Worm (Caenorhabditis elegans) whole organism, L4 larva: ENCODE data around the gene Y50D4A.10.

ENCODE experiments used
- D1046.2 ChIP-seq: fragments of 200-800 bp; sonication (Bioruptor generic); IDR thresholded peaks from 2 replicates; pipeline ENCODE4 v1.3.6; 2022; ENCODE audit warnings: missing genetic modification characterization, missing compliant biosample characterization
- F37D6.2 ChIP-seq: sonication (generic microtip); optimal IDR thresholded peaks from 2 replicates; lab custom pipeline; 2016; ENCODE audit warnings: mild to moderate bottlenecking, missing genetic modification characterization, missing compliant biosample characterization
- F44E2.7 ChIP-seq: fragments of 200-800 bp; sonication (Bioruptor generic); IDR thresholded peaks from 2 replicates; pipeline ENCODE4 v2.1.2; 2022; ENCODE audit warnings: missing genetic modification characterization, missing compliant biosample characterization
- F49E8.2 ChIP-seq: sonication (generic microtip); optimal IDR thresholded peaks from 2 replicates; lab custom pipeline; 2016; ENCODE audit warnings: missing compliant biosample characterization, mild to moderate bottlenecking, missing genetic modification characterization, borderline replicate concordance
- T20F7.1 ChIP-seq: fragments of 200-800 bp; sonication (Bioruptor generic); optimal IDR thresholded peaks from 2 replicates; lab custom pipeline; 2018; ENCODE audit warnings: mild to moderate bottlenecking, missing genetic modification characterization, missing compliant biosample characterization
- T26A8.4 ChIP-seq: fragments of 200-800 bp; sonication (Bioruptor generic); IDR thresholded peaks from 2 replicates; pipeline ENCODE4 v1.3.6; 2022; ENCODE audit warnings: missing genetic modification characterization, missing compliant biosample characterization
- ama-1 ChIP-seq: fragments of 150-350 bp; optimal IDR thresholded peaks from 2 replicates; lab custom pipeline; 2014; ENCODE audit warnings: inconsistent platforms, mixed read lengths
- ceh-32 ChIP-seq: sonication (generic microtip); optimal IDR thresholded peaks from 2 replicates; lab custom pipeline; 2016; ENCODE audit warnings: mild to moderate bottlenecking, missing genetic modification characterization, missing compliant biosample characterization; ENCODE audit not compliant: poor library complexity
- ceh-44 ChIP-seq: fragments of 200-800 bp; sonication (Bioruptor generic); IDR thresholded peaks from 2 replicates; pipeline ENCODE4 v1.3.6; 2022; ENCODE audit warnings: missing genetic modification reagents, missing genetic modification characterization, missing compliant biosample characterization
- ceh-62 ChIP-seq: sonication (generic microtip); optimal IDR thresholded peaks from 2 replicates; lab custom pipeline; 2017; ENCODE audit warnings: missing biosample characterization, missing genetic modification characterization
- ces-1 ChIP-seq: fragments of 150-350 bp; sonication (generic microtip); optimal IDR thresholded peaks from 4 replicates; lab custom pipeline; 2014; ENCODE audit warnings: missing biosample characterization, missing genetic modification reagents, missing genetic modification characterization
- cey-2 ChIP-seq: sonication (generic microtip); optimal IDR thresholded peaks from 3 replicates; lab custom pipeline; 2017; ENCODE audit warnings: missing genetic modification characterization, mild to moderate bottlenecking, missing compliant biosample characterization, antibody characterized with exemption, borderline replicate concordance; ENCODE audit not compliant: insufficient read depth
- dmd-6 ChIP-seq: fragments of 200-800 bp; sonication (Bioruptor generic); IDR thresholded peaks from 2 replicates; pipeline ENCODE4 v1.3.6; 2022; ENCODE audit warnings: missing genetic modification reagents, missing genetic modification characterization, missing compliant biosample characterization
- dmd-8 ChIP-seq: fragments of 200-800 bp; sonication (Bioruptor generic); IDR thresholded peaks from 2 replicates; pipeline ENCODE4 v1.3.6; 2022; ENCODE audit warnings: missing genetic modification characterization, missing compliant biosample characterization
- dmd-9 ChIP-seq: fragments of 200-800 bp; sonication (Bioruptor generic); IDR thresholded peaks from 2 replicates; pipeline ENCODE4 v1.3.6; 2022; ENCODE audit warnings: missing genetic modification reagents, missing genetic modification characterization, missing compliant biosample characterization
- dpl-1 ChIP-seq: fragments of 150-350 bp; optimal IDR thresholded peaks from 2 replicates; lab custom pipeline; 2014; ENCODE audit warnings: missing biosample characterization, missing genetic modification reagents, missing genetic modification characterization
- egl-43 ChIP-seq: fragments of 200-800 bp; sonication (Bioruptor generic); IDR thresholded peaks from 2 replicates; pipeline ENCODE4 v1.3.6; 2022; ENCODE audit warnings: missing genetic modification reagents, missing genetic modification characterization, missing compliant biosample characterization
- fkh-10 ChIP-seq: fragments of 150-350 bp; optimal IDR thresholded peaks from 2 replicates; lab custom pipeline; 2014; ENCODE audit warnings: missing biosample characterization, missing genetic modification reagents, missing genetic modification characterization
- gei-8 ChIP-seq: fragments of 200-800 bp; sonication (Bioruptor generic); optimal IDR thresholded peaks from 2 replicates; lab custom pipeline; 2018; ENCODE audit warnings: mild to moderate bottlenecking, missing genetic modification characterization, missing compliant biosample characterization
- jun-1 ChIP-seq: fragments of 150-350 bp; optimal IDR thresholded peaks from 2 replicates; lab custom pipeline; 2014; ENCODE audit warnings: missing biosample characterization, missing genetic modification reagents, missing genetic modification characterization
- lin-1 ChIP-seq: fragments of 200-800 bp; sonication (Bioruptor generic); IDR thresholded peaks from 2 replicates; pipeline ENCODE4 v1.3.6; 2022; ENCODE audit warnings: missing genetic modification reagents, missing genetic modification characterization, missing compliant biosample characterization
- lin-13 ChIP-seq: fragments of 150-350 bp; optimal IDR thresholded peaks from 2 replicates; lab custom pipeline; 2014; ENCODE audit warnings: missing biosample characterization, missing genetic modification reagents, missing genetic modification characterization
- lin-38 ChIP-seq: fragments of 200-800 bp; sonication (Bioruptor generic); IDR thresholded peaks from 2 replicates; pipeline ENCODE4 v1.3.6; 2022; ENCODE audit warnings: missing genetic modification reagents, missing genetic modification characterization, missing compliant biosample characterization
- lin-39 ChIP-seq: fragments of 150-350 bp; optimal IDR thresholded peaks from 2 replicates; lab custom pipeline; 2014; ENCODE audit warnings: missing biosample characterization, missing genetic modification reagents, missing genetic modification characterization
- madf-5 ChIP-seq, 2 experiments: fragments of 200-800 bp; sonication (Bioruptor generic); IDR thresholded peaks; 2 replicates each; pipeline ENCODE4 v1.3.6; 2022; ENCODE audit warnings: missing compliant biosample characterization in 2 of 2, missing genetic modification characterization in 2 of 2
- mdl-1 ChIP-seq, 2 experiments: fragments of 150-350 bp in 1 of 2; sonication (generic microtip) in 1 of 2; optimal IDR thresholded peaks; 2 replicates each; lab custom pipeline; 2014 to 2017; ENCODE audit warnings: missing biosample characterization in 2 of 2, missing genetic modification characterization in 2 of 2
- mep-1 ChIP-seq: fragments of 150-350 bp; sonication (generic microtip); optimal IDR thresholded peaks from 3 replicates; lab custom pipeline; 2014; ENCODE audit warnings: missing biosample characterization, missing genetic modification characterization
- nhr-11 ChIP-seq: fragments of 150-350 bp; optimal IDR thresholded peaks from 2 replicates; lab custom pipeline; 2014; ENCODE audit warnings: missing biosample characterization, missing genetic modification characterization
- nhr-111 ChIP-seq: fragments of 200-800 bp; sonication (Bioruptor generic); optimal IDR thresholded peaks from 2 replicates; lab custom pipeline; 2018; ENCODE audit warnings: mild to moderate bottlenecking, missing genetic modification characterization, missing compliant biosample characterization
- nhr-237 ChIP-seq: sonication (generic microtip); optimal IDR thresholded peaks from 2 replicates; lab custom pipeline; 2017; ENCODE audit warnings: missing biosample characterization, missing genetic modification characterization
- nhr-25 ChIP-seq: sonication (generic microtip); optimal IDR thresholded peaks from 2 replicates; lab custom pipeline; 2017; ENCODE audit warnings: missing genetic modification characterization, mild to moderate bottlenecking, missing compliant biosample characterization, antibody characterized with exemption, moderate library complexity, borderline replicate concordance; ENCODE audit not compliant: insufficient read depth
- nhr-42 ChIP-seq: fragments of 200-800 bp; sonication (Bioruptor generic); IDR thresholded peaks from 2 replicates; pipeline ENCODE4 v1.3.6; 2022; ENCODE audit warnings: missing genetic modification characterization, missing compliant biosample characterization
- nhr-6 ChIP-seq: fragments of 150-350 bp; optimal IDR thresholded peaks from 2 replicates; lab custom pipeline; 2014; ENCODE audit warnings: missing biosample characterization, missing genetic modification characterization
- nhr-77 ChIP-seq: fragments of 150-350 bp; optimal IDR thresholded peaks from 2 replicates; lab custom pipeline; 2014; ENCODE audit warnings: missing biosample characterization, missing genetic modification characterization
- php-3 ChIP-seq: fragments of 200-800 bp; sonication (Bioruptor generic); IDR thresholded peaks from 2 replicates; pipeline ENCODE4 v1.3.6; 2022; ENCODE audit warnings: missing genetic modification reagents, missing genetic modification characterization, missing compliant biosample characterization
- pqm-1 ChIP-seq: sonication (generic microtip); optimal IDR thresholded peaks from 2 replicates; lab custom pipeline; 2017; ENCODE audit warnings: missing biosample characterization, missing genetic modification characterization
- saeg-2 ChIP-seq: fragments of 200-800 bp; sonication (Bioruptor generic); IDR thresholded peaks from 2 replicates; pipeline ENCODE4 v1.3.6; 2022; ENCODE audit warnings: missing genetic modification reagents, missing genetic modification characterization, missing compliant biosample characterization
- skn-1 ChIP-seq: fragments of 150-350 bp; optimal IDR thresholded peaks from 2 replicates; lab custom pipeline; 2014; ENCODE audit warnings: missing biosample characterization, missing genetic modification characterization
- snpc-1.2 ChIP-seq: fragments of 200-800 bp; sonication (Bioruptor generic); IDR thresholded peaks from 2 replicates; pipeline ENCODE4 v1.3.6; 2022; ENCODE audit warnings: missing genetic modification reagents, missing genetic modification characterization, missing compliant biosample characterization
- spr-1 ChIP-seq: sonication (generic microtip); optimal IDR thresholded peaks from 2 replicates; lab custom pipeline; 2016; ENCODE audit warnings: mild to moderate bottlenecking, missing genetic modification characterization, missing compliant biosample characterization
- unc-62 ChIP-seq, 3 experiments: fragments of 150-350 bp in 1 of 3; sonication (generic microtip); optimal IDR thresholded peaks in 2 of 3; peaks in 1 of 3; 1 replicate in 1 of 3; 2 replicates in 2 of 3; lab custom pipeline; 2014 to 2017; ENCODE audit warnings: missing biosample characterization in 3 of 3, missing genetic modification characterization in 3 of 3, missing genetic modification reagents in 3 of 3, missing genotype in 1 of 3
- zag-1 ChIP-seq: fragments of 150-350 bp; optimal IDR thresholded peaks from 2 replicates; lab custom pipeline; 2014; ENCODE audit warnings: missing biosample characterization, missing genetic modification characterization
- zfp-2 ChIP-seq: sonication (generic microtip); optimal IDR thresholded peaks from 2 replicates; lab custom pipeline; 2016; ENCODE audit warnings: mild to moderate bottlenecking, missing genetic modification characterization, missing compliant biosample characterization
- zfp-3 ChIP-seq: fragments of 200-800 bp; sonication (Bioruptor generic); conservative IDR thresholded peaks from 2 replicates; pipeline ENCODE4 v1.3.6; 2022; ENCODE audit warnings: missing genetic modification reagents, missing genetic modification characterization, missing compliant biosample characterization

Y50D4A.10 gene

DNA sequence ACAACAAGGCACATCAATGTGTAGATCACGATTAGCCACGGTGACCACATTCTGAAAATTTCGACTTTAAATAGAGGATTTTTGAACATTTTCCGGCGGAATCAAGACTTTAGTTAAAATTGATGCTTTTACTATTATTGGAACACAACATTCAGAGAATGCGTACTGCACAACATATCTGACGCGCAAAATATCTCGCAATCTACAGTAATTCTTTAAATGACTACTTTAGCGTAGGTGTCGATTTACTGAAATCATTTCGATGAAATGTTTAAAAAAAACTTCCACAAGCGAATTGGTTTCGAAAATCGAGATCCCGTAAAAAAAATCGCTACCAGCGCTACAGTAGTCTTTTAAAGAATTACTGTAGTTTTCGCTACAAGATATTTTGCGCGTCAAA, at the start of gene Y50D4A.10:
Gene Y50D4A.10 (minus strand): TSS at position 57 of the 400 bp plus-strand sequence.
- TF ChIP-seq mep-1: no peak
- no peak for TF ChIP-seq zfp-2
- TF ChIP-seq gei-8 (GFP tag; lab: Kevin White, UChicago): no peak
- no peak for TF ChIP-seq fkh-10
- no peak for TF ChIP-seq T26A8.4 (GFP tag; lab: Robert Waterston, UW)
- TF ChIP-seq nhr-111: no peak
- TF ChIP-seq nhr-6 (tag; lab: Kevin White, UChicago): no peak
- TF ChIP-seq php-3: no peak
- no peak for TF ChIP-seq snpc-1.2
- no peak for TF ChIP-seq madf-5 (GFP tag; IDR thresholded peaks at IDR 0.05; lab: Robert Waterston, UW)
- TF ChIP-seq ceh-32 (tag; lab: Kevin White, UChicago): no peak
- TF ChIP-seq lin-13: no peak
- TF ChIP-seq nhr-42 (GFP tag; lab: Robert Waterston, UW): no peak
- TF ChIP-seq dmd-9 (GFP tag; lab: Robert Waterston, UW): no peak
- no peak for TF ChIP-seq F49E8.2 (tag; lab: Kevin White, UChicago)
- no peak for TF ChIP-seq unc-62 (GFP tag; optimal IDR thresholded peaks at IDR 0.05 in 1 of 2; lab: Kevin White, UChicago)
- TF ChIP-seq unc-62 (tag; optimal IDR thresholded peaks at IDR 0.05; lab: Kevin White, UChicago): no peak
- TF ChIP-seq saeg-2 (GFP tag; lab: Robert Waterston, UW): no peak
- TF ChIP-seq nhr-237 (tag; lab: Kevin White, UChicago): no peak

- TF ChIP-seq dmd-8 (GFP tag; lab: Robert Waterston, UW) (no peak), T20F7.1 (GFP tag; lab: Kevin White, UChicago) (no peak), unc-62 (GFP tag; optimal IDR thresholded peaks at IDR 0.05 in 1 of 2; lab: Kevin White, UChicago) (peak in 1 of 2 experiments; percentile 68), unc-62 (tag; optimal IDR thresholded peaks at IDR 0.05; lab: Kevin White, UChicago) (no peak)
Measured at ce11 chrV:1266540-1266939, 46.2 kb upstream of the Y50D4A.10 start.

ce11 chrV:1263939-1264823, 43.8 kb upstream of the Y50D4A.10 start, which contains the start of the genes rab-1 and C39F7.5:
Gene rab-1, minus strand, starts transcription at chrV:1263989.
Gene C39F7.5, plus strand, starts transcription at chrV:1264773.
- peak; percentile 15; the same call in 1 of the 2 replicates for TF ChIP-seq dmd-6 (GFP tag; lab: Robert Waterston, UW)
- peak; percentile 93 for TF ChIP-seq lin-38
- TF ChIP-seq cey-2 (tag; lab: Kevin White, UChicago): no peak
- no peak for TF ChIP-seq ceh-44 (GFP tag; lab: Robert Waterston, UW)
- no peak for TF ChIP-seq ces-1 (GFP tag; lab: Kevin White, UChicago)
- no peak for TF ChIP-seq jun-1 (tag; lab: Kevin White, UChicago)
- TF ChIP-seq snpc-1.2: no peak
- no peak for TF ChIP-seq T20F7.1 (GFP tag; lab: Kevin White, UChicago)
- no peak for TF ChIP-seq pqm-1 (tag; lab: Kevin White, UChicago)
- no peak for TF ChIP-seq egl-43 (GFP tag; lab: Robert Waterston, UW)
- TF ChIP-seq fkh-10: no peak
- no peak for TF ChIP-seq skn-1 (tag; lab: Kevin White, UChicago)
- TF ChIP-seq lin-39 (tag; lab: Kevin White, UChicago): no peak
- no peak for TF ChIP-seq ceh-32 (tag; lab: Kevin White, UChicago)
- TF ChIP-seq spr-1 (tag; lab: Kevin White, UChicago): no peak
- TF ChIP-seq F37D6.2 (tag; lab: Kevin White, UChicago): no peak
- no peak for TF ChIP-seq zag-1
- TF ChIP-seq nhr-6 (tag; lab: Kevin White, UChicago): no peak
- TF ChIP-seq gei-8 (GFP tag; lab: Kevin White, UChicago): no peak
- TF ChIP-seq F44E2.7: no peak
- TF ChIP-seq mep-1: peak; percentile 78
- peak in 1 of 2 experiments; percentile 26 for TF ChIP-seq mdl-1 (tag; optimal IDR thresholded peaks at IDR 0.05; lab: Kevin White, UChicago)
- TF ChIP-seq dpl-1 (GFP tag; lab: Kevin White, UChicago): peak; percentile 58
- no peak for TF ChIP-seq zfp-3 (GFP tag; lab: Robert Waterston, UW)
- TF ChIP-seq madf-5 (GFP tag; IDR thresholded peaks at IDR 0.05; lab: Robert Waterston, UW): no peak
- no peak for TF ChIP-seq lin-1 (GFP tag; lab: Robert Waterston, UW)
- TF ChIP-seq nhr-77 (tag; lab: Kevin White, UChicago): peak; percentile 60
- TF ChIP-seq ama-1 (lab: Kevin White, UChicago): peak; percentile 70
- TF ChIP-seq nhr-25 (tag; lab: Kevin White, UChicago): no peak
- TF ChIP-seq D1046.2: no peak
- TF ChIP-seq ceh-62 (tag; lab: Kevin White, UChicago): no peak
- no peak for TF ChIP-seq F49E8.2 (tag; lab: Kevin White, UChicago)
- TF ChIP-seq dmd-9 (GFP tag; lab: Robert Waterston, UW): no peak
- peak; percentile 76 for TF ChIP-seq nhr-11 (tag; lab: Kevin White, UChicago)
